Fruit fly (Drosophila melanogaster) whole organism: Measurements from ENCODE around the gene Atg18a.

Experiments used
- CG8478 ChIP-seq: fragments of >200 bp; optimal IDR thresholded peaks from 2 replicates; lab custom pipeline; 2018; ENCODE audit warnings: inconsistent platforms
- Dll ChIP-seq: fragments of >200 bp; optimal IDR thresholded peaks from 2 replicates; lab custom pipeline; 2017
- EcR ChIP-seq, 2 experiments: fragments of >200 bp; optimal IDR thresholded peaks; 2 replicates each; lab custom pipeline; 2017; ENCODE audit warnings: missing biosample characterization in 2 of 2, missing genetic modification characterization in 2 of 2, missing genetic modification reagents in 2 of 2
- pan ChIP-seq: fragments of >200 bp; optimal IDR thresholded peaks from 2 replicates; lab custom pipeline; 2017
- psq ChIP-seq: fragments of >200 bp; optimal IDR thresholded peaks from 2 replicates; lab custom pipeline; 2017
- usp ChIP-seq: fragments of >200 bp; optimal IDR thresholded peaks from 2 replicates; lab custom pipeline; 2017; ENCODE audit warnings: missing biosample characterization, missing genetic modification characterization, mixed read lengths

Atg18a gene

dm6 chr3L:8159724-8160422 is 26.8 kb upstream of the Atg18a start, which contains the start of gene CG43886:
Gene CG43886, minus strand, starts transcription at chr3L:8159774.
- TF ChIP-seq Dll (lab: Kevin White, UChicago), result no peak
- TF ChIP-seq usp (GFP tag; lab: Kevin White, UChicago), result no peak
- TF ChIP-seq CG8478 (lab: Kevin White, UChicago), result no peak
- TF ChIP-seq pan (lab: Kevin White, UChicago), result no peak
- no peak for TF ChIP-seq psq (lab: Kevin White, UChicago)
- TF ChIP-seq EcR (GFP tag; optimal IDR thresholded peaks at IDR 0.05; lab: Kevin White, UChicago), result no peak

- no peak for TF ChIP-seq EcR (GFP tag; optimal IDR thresholded peaks at IDR 0.05; lab: Kevin White, UChicago)
- no peak for TF ChIP-seq psq (lab: Kevin White, UChicago)
- no peak for TF ChIP-seq CG8478 (lab: Kevin White, UChicago)
- TF ChIP-seq Dll (lab: Kevin White, UChicago), result no peak
- TF ChIP-seq usp (GFP tag; lab: Kevin White, UChicago), result no peak
- TF ChIP-seq pan (lab: Kevin White, UChicago), result no peak
Observed at dm6 chr3L:8165436-8165835, 21.2 kb upstream of the Atg18a start, which contains the start of gene CG13675. Gene CG13675, minus strand, starts transcription at chr3L:8165518.

dm6 chr3L:8175818-8176217 is 10.8 kb upstream of the Atg18a start, which contains the start of gene RecQ4:
Gene RecQ4, minus strand, starts transcription at chr3L:8175978.
- no peak for TF ChIP-seq EcR (GFP tag; optimal IDR thresholded peaks at IDR 0.05; lab: Kevin White, UChicago)
- no peak for TF ChIP-seq pan (lab: Kevin White, UChicago)
- TF ChIP-seq psq (lab: Kevin White, UChicago), result no peak
- TF ChIP-seq CG8478 (lab: Kevin White, UChicago), result no peak
- no peak for TF ChIP-seq Dll (lab: Kevin White, UChicago)
- TF ChIP-seq usp (GFP tag; lab: Kevin White, UChicago), result no peak

- no peak for TF ChIP-seq Dll (lab: Kevin White, UChicago)
Observed at dm6 chr3L:8177795-8178564, 8.7 kb upstream of the Atg18a start, which contains the start of gene Nmt. Gene Nmt, minus strand, starts transcription at chr3L:8178429.

dm6 chr3L:8180464-8181137 is 6.1 kb upstream of the Atg18a start, which contains the start of the genes mthl7 and Uxs:
Gene mthl7, minus strand, starts transcription at chr3L:8180514.
Gene Uxs, plus strand, starts transcription at chr3L:8180923.
- TF ChIP-seq CG8478 (lab: Kevin White, UChicago), result no peak
- TF ChIP-seq EcR (GFP tag; optimal IDR thresholded peaks at IDR 0.05; lab: Kevin White, UChicago), result no peak
- TF ChIP-seq psq (lab: Kevin White, UChicago), result no peak

dm6 chr3L:8185263-8186227 is 1.1 kb upstream of the Atg18a start:
- no peak for TF ChIP-seq psq (lab: Kevin White, UChicago)
- TF ChIP-seq usp (GFP tag; lab: Kevin White, UChicago), result no peak
- no peak for TF ChIP-seq EcR (GFP tag; optimal IDR thresholded peaks at IDR 0.05; lab: Kevin White, UChicago)
- TF ChIP-seq CG8478 (lab: Kevin White, UChicago), result no peak
- no peak for TF ChIP-seq pan (lab: Kevin White, UChicago)
- TF ChIP-seq Dll (lab: Kevin White, UChicago), result no peak

DNA sequence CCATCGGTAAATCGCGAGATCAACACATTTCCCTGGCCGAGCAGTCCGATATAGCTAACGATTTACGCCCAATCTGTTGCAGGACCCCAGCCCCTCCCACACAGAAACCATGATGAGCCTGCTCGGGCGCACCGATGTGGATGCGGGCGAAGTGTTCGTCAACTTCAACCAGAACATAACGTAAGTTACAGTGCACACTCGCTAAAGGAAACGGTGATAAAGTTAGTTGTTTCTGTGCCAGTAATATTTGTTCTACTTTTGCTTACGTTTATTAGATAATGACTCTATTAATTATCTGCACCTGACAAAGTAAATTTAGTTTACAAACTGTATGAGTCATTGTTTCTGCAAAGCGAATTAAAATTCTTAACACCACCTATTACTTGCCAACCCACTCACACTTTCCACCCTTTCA is 747 bp downstream of the Atg18a start:
- TF ChIP-seq CG8478 (lab: Kevin White, UChicago), result no peak
- no peak for TF ChIP-seq Dll (lab: Kevin White, UChicago)

- TF ChIP-seq usp (GFP tag; lab: Kevin White, UChicago) (no peak), Dll (lab: Kevin White, UChicago) (no peak), CG8478 (lab: Kevin White, UChicago) (no peak), pan (lab: Kevin White, UChicago) (no peak)
Observed at dm6 chr3L:8189234-8189633, 2.6 kb downstream of the Atg18a start.

dm6 chr3L:8191042-8191613 is 4.5 kb downstream of the Atg18a start, which contains the start of gene MED24:
Gene MED24, plus strand, starts transcription at chr3L:8191270.
- TF ChIP-seq pan (lab: Kevin White, UChicago) (no peak), CG8478 (lab: Kevin White, UChicago) (no peak), usp (GFP tag; lab: Kevin White, UChicago) (no peak), Dll (lab: Kevin White, UChicago) (no peak), EcR (GFP tag; optimal IDR thresholded peaks at IDR 0.05; lab: Kevin White, UChicago) (no peak), psq (lab: Kevin White, UChicago) (no peak)

DNA sequence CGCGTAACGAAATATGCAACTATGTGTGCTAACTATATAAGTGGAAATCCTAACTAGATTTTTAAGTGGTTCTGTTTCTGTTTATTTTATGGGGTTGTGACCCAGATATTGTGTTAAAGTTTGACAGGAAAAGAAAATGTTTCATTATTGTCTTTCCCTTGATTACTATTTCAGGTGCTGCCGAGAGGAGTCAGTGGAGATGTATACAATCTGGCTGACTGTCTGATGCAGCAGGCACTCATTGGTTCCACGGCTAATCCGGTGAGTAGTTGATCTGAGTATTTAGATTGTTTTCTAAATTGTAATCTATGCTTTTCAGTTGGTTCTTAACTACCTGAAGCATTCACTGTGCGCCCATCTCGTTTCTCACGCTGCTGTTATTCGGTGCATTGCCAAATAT is 6.4 kb downstream of the Atg18a start, which contains the start of gene CG7387:
CG7387 (minus strand) TSS at position 101 of the 400 bp plus-strand sequence.
- no peak for TF ChIP-seq Dll (lab: Kevin White, UChicago)
- TF ChIP-seq usp (GFP tag; lab: Kevin White, UChicago), result no peak
- TF ChIP-seq pan (lab: Kevin White, UChicago), result no peak
- TF ChIP-seq psq (lab: Kevin White, UChicago), result no peak
- no peak for TF ChIP-seq EcR (GFP tag; optimal IDR thresholded peaks at IDR 0.05; lab: Kevin White, UChicago)
- TF ChIP-seq CG8478 (lab: Kevin White, UChicago), result no peak
